Worm (Caenorhabditis elegans) whole organism, mixed stage, embryonic: ENCODE data around the gene srh-257.

Source experiments
- M03D4.4 ChIP-seq: sonication (generic microtip); optimal IDR thresholded peaks from 2 replicates; lab custom pipeline; 2017; ENCODE audit warnings: mild to moderate bottlenecking, missing genetic modification characterization, missing compliant biosample characterization
- ceh-39 ChIP-seq: fragments of 150-350 bp; optimal IDR thresholded peaks from 2 replicates; lab custom pipeline; 2014; ENCODE audit warnings: missing biosample characterization, missing genetic modification characterization
- ceh-43 ChIP-seq: fragments of 200-800 bp; sonication (Bioruptor generic); optimal IDR thresholded peaks from 2 replicates; lab custom pipeline; 2018; ENCODE audit warnings: mild to moderate bottlenecking, missing genetic modification characterization, moderate library complexity, missing compliant biosample characterization
- ceh-83 ChIP-seq: fragments of 200-800 bp; sonication (Bioruptor generic); optimal IDR thresholded peaks from 2 replicates; lab custom pipeline; 2018; ENCODE audit warnings: mild to moderate bottlenecking, missing genetic modification characterization, missing compliant biosample characterization
- ces-1 ChIP-seq: fragments of 150-350 bp; optimal IDR thresholded peaks from 2 replicates; lab custom pipeline; 2014; ENCODE audit warnings: missing biosample characterization, missing genetic modification reagents, missing genetic modification characterization
- drap-1 ChIP-seq: fragments of 200-800 bp; sonication (Bioruptor generic); optimal IDR thresholded peaks from 3 replicates; lab custom pipeline; 2018; ENCODE audit warnings: mild to moderate bottlenecking, missing genetic modification characterization, missing compliant biosample characterization
- elt-1 ChIP-seq: sonication (generic microtip); optimal IDR thresholded peaks from 2 replicates; lab custom pipeline; 2017; ENCODE audit warnings: missing genetic modification characterization, mild to moderate bottlenecking, missing compliant biosample characterization, antibody characterized with exemption, moderate library complexity, borderline replicate concordance; ENCODE audit not compliant: insufficient read depth
- elt-3 ChIP-seq: fragments of 150-350 bp; optimal IDR thresholded peaks from 2 replicates; lab custom pipeline; 2014; ENCODE audit warnings: missing biosample characterization, missing genetic modification characterization
- flh-1 ChIP-seq: fragments of 200-800 bp; sonication (Bioruptor generic); optimal IDR thresholded peaks from 2 replicates; lab custom pipeline; 2018; ENCODE audit warnings: mild to moderate bottlenecking, missing genetic modification characterization, moderate library complexity, missing compliant biosample characterization
- hlh-1 ChIP-seq: fragments of 150-350 bp; optimal IDR thresholded peaks from 2 replicates; lab custom pipeline; 2014; ENCODE audit warnings: missing biosample characterization, missing genetic modification reagents, missing genetic modification characterization
- lin-13 ChIP-seq: fragments of 150-350 bp; optimal IDR thresholded peaks from 2 replicates; lab custom pipeline; 2014; ENCODE audit warnings: missing biosample characterization, missing genetic modification characterization
- lin-32 ChIP-seq: fragments of 200-800 bp; sonication (Bioruptor generic); optimal IDR thresholded peaks from 2 replicates; lab custom pipeline; 2018; ENCODE audit warnings: mild to moderate bottlenecking, missing genetic modification characterization, missing compliant biosample characterization
- lsy-2 ChIP-seq: fragments of 150-350 bp; optimal IDR thresholded peaks from 2 replicates; lab custom pipeline; 2014; ENCODE audit warnings: missing biosample characterization, missing genetic modification characterization
- mep-1 ChIP-seq: fragments of 150-350 bp; optimal IDR thresholded peaks from 2 replicates; lab custom pipeline; 2017; ENCODE audit warnings: missing biosample characterization, missing genetic modification reagents, missing genetic modification characterization, inconsistent platforms
- mls-2 ChIP-seq: sonication (generic microtip); optimal IDR thresholded peaks from 2 replicates; lab custom pipeline; 2016; ENCODE audit warnings: mild to moderate bottlenecking, missing genetic modification characterization, moderate library complexity, missing compliant biosample characterization
- nhr-12 ChIP-seq: fragments of 150-350 bp; optimal IDR thresholded peaks from 2 replicates; lab custom pipeline; 2014; ENCODE audit warnings: missing biosample characterization, missing genetic modification characterization
- nhr-2 ChIP-seq: fragments of 150-350 bp; optimal IDR thresholded peaks from 2 replicates; lab custom pipeline; 2014; ENCODE audit warnings: missing biosample characterization, missing genetic modification characterization
- nhr-237 ChIP-seq: fragments of 150-350 bp; optimal IDR thresholded peaks from 2 replicates; lab custom pipeline; 2014; ENCODE audit warnings: missing biosample characterization, missing genetic modification characterization
- nhr-28 ChIP-seq: fragments of 150-350 bp; optimal IDR thresholded peaks from 2 replicates; lab custom pipeline; 2014; ENCODE audit warnings: missing biosample characterization, missing genetic modification characterization
- nhr-76 ChIP-seq: sonication (generic microtip); optimal IDR thresholded peaks from 2 replicates; lab custom pipeline; 2017; ENCODE audit warnings: missing biosample characterization, missing genetic modification characterization
- pha-4 ChIP-seq: fragments of 150-350 bp; optimal IDR thresholded peaks from 2 replicates; lab custom pipeline; 2018; ENCODE audit warnings: missing biosample characterization, missing genetic modification reagents, missing genetic modification characterization
- sem-2 ChIP-seq: fragments of 200-800 bp; sonication (Bioruptor generic); optimal IDR thresholded peaks from 2 replicates; lab custom pipeline; 2018; ENCODE audit warnings: mild to moderate bottlenecking, missing genetic modification characterization, missing compliant biosample characterization
- snpc-4 ChIP-seq: fragments of 150-350 bp; optimal IDR thresholded peaks from 2 replicates; lab custom pipeline; 2014; ENCODE audit warnings: missing biosample characterization, missing genetic modification characterization
- sptf-1 ChIP-seq: sonication (generic microtip); optimal IDR thresholded peaks from 2 replicates; lab custom pipeline; 2017; ENCODE audit warnings: mild to moderate bottlenecking, missing genetic modification characterization, moderate library complexity, missing compliant biosample characterization
- unc-120 ChIP-seq: sonication (generic microtip); optimal IDR thresholded peaks from 2 replicates; lab custom pipeline; 2017; ENCODE audit warnings: missing genetic modification characterization, missing compliant biosample characterization; ENCODE audit not compliant: poor library complexity, severe bottlenecking
- unc-62 ChIP-seq: fragments of 150-350 bp; optimal IDR thresholded peaks from 2 replicates; lab custom pipeline; 2014; ENCODE audit warnings: missing biosample characterization, missing genetic modification reagents, missing genetic modification characterization
- zip-8 ChIP-seq: fragments of 150-350 bp; optimal IDR thresholded peaks from 2 replicates; lab custom pipeline; 2014; ENCODE audit warnings: missing biosample characterization, missing genetic modification characterization
- ztf-11 ChIP-seq: fragments of 150-350 bp; optimal IDR thresholded peaks from 2 replicates; lab custom pipeline; 2014; ENCODE audit warnings: missing biosample characterization, missing genetic modification characterization

The srh-257 gene

DNA sequence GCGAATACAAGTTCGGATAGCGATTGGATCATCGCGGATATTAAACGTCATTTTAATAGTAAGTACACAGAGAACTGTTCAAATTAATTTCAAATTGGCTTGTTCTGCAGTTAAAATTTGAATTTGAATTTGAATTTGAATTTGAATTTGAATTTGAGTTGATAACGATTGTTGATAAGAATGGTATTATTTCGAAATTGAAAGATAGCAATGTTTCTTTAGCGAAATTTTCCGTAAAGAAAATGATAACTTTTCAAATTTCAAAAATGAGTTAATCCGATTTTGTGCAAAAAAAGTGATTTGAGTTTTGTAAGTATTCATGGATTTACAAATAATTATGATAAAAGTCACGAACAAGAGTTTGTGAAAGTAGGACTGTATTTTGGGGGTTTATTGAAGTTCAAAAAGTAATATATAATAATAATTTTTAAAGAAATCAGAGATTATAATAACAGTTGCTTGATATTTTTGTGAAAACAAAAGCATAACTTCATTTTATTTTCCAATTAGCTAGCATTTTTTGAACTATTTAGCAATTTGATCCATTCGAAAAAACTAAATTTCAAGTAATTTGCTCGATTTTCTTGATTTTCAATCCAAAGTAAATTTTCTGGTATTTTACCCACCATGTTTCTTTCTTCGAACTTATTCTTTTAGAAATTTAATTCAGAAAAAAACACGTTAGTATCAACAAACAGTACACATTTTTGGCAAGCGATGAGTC lies 18.5 kb downstream of the srh-257 start, which contains the start of gene Y36E3A.2:
TSS of gene Y36E3A.2 (plus strand) at position 674 of the 724 bp plus-strand sequence.
- no peak for TF ChIP-seq elt-3 (tag; lab: Kevin White, UChicago)
- no peak for TF ChIP-seq ceh-43 (GFP tag; lab: Kevin White, UChicago)
- TF ChIP-seq elt-1 (tag; lab: Kevin White, UChicago), result no peak
- no peak for TF ChIP-seq mep-1 (tag; lab: Kevin White, UChicago)
- no peak for TF ChIP-seq M03D4.4
- TF ChIP-seq ceh-39, result no peak
- TF ChIP-seq mls-2, result no peak
- TF ChIP-seq sem-2 (GFP tag; lab: Kevin White, UChicago), result no peak
- no peak for TF ChIP-seq unc-120 (tag; lab: Kevin White, UChicago)
- TF ChIP-seq sptf-1 (tag; lab: Kevin White, UChicago), result no peak
- no peak for TF ChIP-seq zip-8 (tag; lab: Kevin White, UChicago)
- no peak for TF ChIP-seq pha-4
- no peak for TF ChIP-seq hlh-1 (tag; lab: Kevin White, UChicago)
- no peak for TF ChIP-seq lin-32 (GFP tag; lab: Kevin White, UChicago)
- TF ChIP-seq lsy-2 (tag; lab: Kevin White, UChicago), result no peak
- TF ChIP-seq unc-62 (GFP tag; lab: Kevin White, UChicago), result no peak
- TF ChIP-seq lin-13 (tag; lab: Kevin White, UChicago), result no peak
- no peak for TF ChIP-seq ztf-11 (tag; lab: Kevin White, UChicago)
- no peak for TF ChIP-seq nhr-2

DNA sequence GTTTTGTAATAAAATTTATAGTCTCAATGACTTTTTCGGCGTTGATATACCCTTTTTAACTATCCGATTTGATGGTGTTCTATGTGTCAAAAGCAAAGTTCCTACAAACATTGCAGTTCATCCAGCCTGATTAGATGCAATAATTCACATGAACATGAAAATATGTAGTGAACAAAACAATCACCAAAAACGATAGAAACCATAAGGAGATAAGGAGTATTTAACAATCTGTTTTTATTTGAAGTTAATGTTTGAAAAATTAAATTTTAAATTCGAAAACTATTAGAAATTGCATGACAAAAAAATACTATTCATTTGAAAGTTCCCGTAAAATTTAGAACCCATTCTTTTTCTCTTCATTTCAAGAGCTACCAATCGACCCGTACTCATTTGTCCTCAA lies 19.9 kb downstream of the srh-257 start, which contains the start of gene fbxa-209:
TSS of gene fbxa-209 (minus strand) at position 101 of the 400 bp plus-strand sequence.
- TF ChIP-seq lsy-2 (tag; lab: Kevin White, UChicago) (no peak), hlh-1 (tag; lab: Kevin White, UChicago) (no peak), mep-1 (tag; lab: Kevin White, UChicago) (no peak), M03D4.4 (no peak), flh-1 (GFP tag; lab: Kevin White, UChicago) (no peak), unc-120 (tag; lab: Kevin White, UChicago) (no peak), unc-62 (GFP tag; lab: Kevin White, UChicago) (no peak), mls-2 (no peak)

DNA sequence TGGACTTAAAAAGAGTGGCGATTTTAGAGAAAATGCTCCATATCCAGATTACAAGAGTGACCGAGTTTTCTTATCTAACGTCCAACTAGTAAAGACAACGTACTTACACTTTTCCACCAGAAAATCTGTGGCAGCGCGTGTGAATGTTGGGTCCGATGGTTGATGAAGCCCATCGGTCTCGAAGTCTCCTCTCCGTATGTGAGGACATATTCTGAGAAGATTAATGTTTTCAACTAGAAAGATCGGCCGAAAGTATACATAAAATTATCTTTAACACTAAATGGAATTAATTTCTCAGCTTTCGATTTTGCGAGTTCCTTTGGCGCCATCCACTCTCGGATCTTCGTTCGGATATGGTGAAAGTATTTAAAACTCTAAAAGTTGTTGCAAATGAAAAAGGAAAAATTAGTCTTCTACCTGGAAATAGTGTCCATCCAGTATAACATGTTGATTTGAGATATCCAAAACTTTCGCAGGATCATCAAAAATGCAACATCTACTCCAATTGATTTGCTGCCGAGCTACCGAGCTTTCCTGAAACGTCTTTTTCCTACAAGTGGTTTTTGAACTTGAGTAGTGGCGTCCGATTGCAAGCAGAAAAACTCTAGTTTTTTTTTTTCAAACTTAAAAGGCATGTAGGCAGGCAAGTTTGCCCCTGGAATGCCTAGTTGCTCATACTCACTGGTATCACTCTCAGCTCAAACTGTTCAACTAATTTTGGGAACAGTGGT lies 24.5 kb downstream of the srh-257 start:
- TF ChIP-seq snpc-4 (tag; lab: Kevin White, UChicago), result no peak
- TF ChIP-seq, all 35 proteins: peak for 0

DNA sequence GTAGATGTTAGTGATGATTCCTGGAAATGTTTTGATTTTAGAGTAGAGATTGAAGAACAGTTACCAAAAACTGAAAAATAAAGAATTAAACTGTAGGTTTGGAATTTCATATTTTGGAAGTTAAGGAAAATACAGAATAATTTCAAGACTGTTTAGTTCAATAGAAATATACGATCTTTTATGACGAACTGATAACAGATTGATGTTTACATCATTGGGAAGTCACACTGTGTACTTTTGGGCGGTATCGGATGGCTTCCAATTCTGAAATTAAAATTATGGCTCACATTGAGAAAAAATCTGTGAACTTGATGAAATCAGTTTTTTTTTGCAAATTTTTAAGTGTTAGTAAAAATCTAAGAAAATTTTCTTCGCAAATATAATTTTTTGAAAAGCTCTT lies 25.4 kb downstream of the srh-257 start, which contains the start of gene T26H5.8:
TSS of gene T26H5.8 (minus strand) at position 270 of the 400 bp plus-strand sequence.
- TF ChIP-seq nhr-76 (no peak), ces-1 (GFP tag; lab: Kevin White, UChicago) (no peak), flh-1 (GFP tag; lab: Kevin White, UChicago) (no peak), ceh-39 (no peak), lin-32 (GFP tag; lab: Kevin White, UChicago) (no peak), nhr-237 (no peak), ceh-83 (GFP tag; lab: Kevin White, UChicago) (no peak), ceh-43 (GFP tag; lab: Kevin White, UChicago) (no peak), nhr-12 (tag; lab: Kevin White, UChicago) (no peak), hlh-1 (tag; lab: Kevin White, UChicago) (no peak), nhr-28 (tag; lab: Kevin White, UChicago) (no peak), drap-1 (GFP tag; lab: Kevin White, UChicago) (no peak), lin-13 (tag; lab: Kevin White, UChicago) (no peak), unc-62 (GFP tag; lab: Kevin White, UChicago) (no peak), lsy-2 (tag; lab: Kevin White, UChicago) (no peak), snpc-4 (tag; lab: Kevin White, UChicago) (no peak), elt-3 (tag; lab: Kevin White, UChicago) (no peak), M03D4.4 (no peak), zip-8 (tag; lab: Kevin White, UChicago) (no peak)

DNA sequence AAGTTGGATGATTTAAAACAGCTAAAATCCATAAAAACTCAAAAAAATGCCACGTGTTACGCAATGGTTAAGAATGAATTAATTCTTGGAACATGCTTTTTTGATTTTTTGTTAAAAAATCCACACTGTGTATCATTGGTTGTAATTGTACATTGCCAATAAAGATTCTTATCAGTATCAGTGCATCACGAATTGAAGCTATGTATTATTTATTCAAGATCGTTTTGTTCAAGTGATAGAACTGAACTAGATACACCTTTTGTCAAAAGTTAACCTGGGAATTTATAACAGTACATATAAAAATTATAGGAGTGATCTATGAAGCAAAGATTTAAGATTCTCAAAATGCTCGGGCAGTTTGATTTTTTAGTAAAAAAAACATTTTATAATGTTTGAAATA lies 27.6 kb downstream of the srh-257 start:
- TF ChIP-seq nhr-237 (no peak), drap-1 (GFP tag; lab: Kevin White, UChicago) (no peak)
